Fruit fly (Drosophila melanogaster): ENCODE results near the gene yem.

- TF ChIP-seq dsx (GFP tag; optimal IDR thresholded peaks at IDR 0.05; ENCODE audit: poor library complexity, severe bottlenecking) = peak; percentile 83
- TF ChIP-seq CG11294 (GFP tag; IDR thresholded peaks at IDR 0.05) = no peak
- TF ChIP-seq vri (GFP tag; optimal IDR thresholded peaks at IDR 0.05) = no peak
- TF ChIP-seq CG3919 (GFP tag; optimal IDR thresholded peaks at IDR 0.05) = peak; percentile 78
- TF ChIP-seq Sox102F (GFP tag; optimal IDR thresholded peaks at IDR 0.05) = peak; percentile 89
- TF ChIP-seq Gug (GFP tag; IDR thresholded peaks at IDR 0.05) = peak; percentile 37; the same call in 1 of the 2 replicates
- TF ChIP-seq salr (GFP tag; optimal IDR thresholded peaks at IDR 0.05) = peak in 1 of 2 experiments; percentile 60
- TF ChIP-seq fd59A (GFP tag; optimal IDR thresholded peaks at IDR 0.05) = peak; percentile 81
- TF ChIP-seq CG34406 (GFP tag; optimal IDR thresholded peaks at IDR 0.05) = peak; percentile 67
- peak; percentile 22 for TF ChIP-seq CG6854 (GFP tag; optimal IDR thresholded peaks at IDR 0.05)
- TF ChIP-seq Eip93F (GFP tag; optimal IDR thresholded peaks at IDR 0.05) = peak; percentile 51
- peak; percentile 96 for TF ChIP-seq Eip78C (GFP tag)
- TF ChIP-seq Ets96B (tag; optimal IDR thresholded peaks at IDR 0.05) = peak; percentile 86
- peak; percentile 61 for TF ChIP-seq Sox15 (GFP tag; optimal IDR thresholded peaks at IDR 0.05)
Observed at dm6 chr3R:29096009-29096443, 26.7 kb downstream of the yem start.
